Worm (Caenorhabditis elegans) whole organism, young adult: ENCODE results near the gene Y73F8A.14.

ENCODE experiments used
- F49E8.2 ChIP-seq: sonication (generic microtip); optimal IDR thresholded peaks from 3 replicates; lab custom pipeline; 2017; ENCODE audit warnings: missing genetic modification characterization, mild to moderate bottlenecking, missing compliant biosample characterization, antibody characterized with exemption, moderate library complexity; ENCODE audit not compliant: insufficient read depth
- Y53F4B.3 ChIP-seq: fragments of 200-800 bp; sonication (Bioruptor generic); IDR thresholded peaks from 2 replicates; pipeline ENCODE4 v1.3.6; 2022; ENCODE audit warnings: missing genetic modification reagents, missing genetic modification characterization, missing compliant biosample characterization
- snpc-4 ChIP-seq, 5 experiments: fragments of 150-350 bp in 1 of 5; sonication (generic microtip) in 4 of 5; optimal IDR thresholded peaks; 2 replicates each; lab custom pipeline; 2014 to 2018; ENCODE audit warnings: missing genetic modification characterization in 5 of 5, missing biosample characterization in 3 of 5, antibody characterized with exemption in 2 of 5, mild to moderate bottlenecking in 2 of 5, missing compliant biosample characterization in 2 of 5, missing genotype in 2 of 5, moderate library complexity in 2 of 5, missing genetic modification reagents in 1 of 5

ce11 chrIV:15361884-15362283, 43.0 kb upstream of the Y73F8A.14 start:
- TF ChIP-seq Y53F4B.3 (GFP tag; lab: Robert Waterston, UW) (no peak), F49E8.2 (no peak), snpc-4 (GFP tag; optimal IDR thresholded peaks at IDR 0.05; lab: Kevin White, UChicago) (no peak), snpc-4 (tag; optimal IDR thresholded peaks at IDR 0.05; lab: Kevin White, UChicago) (no peak)
